Worm (Caenorhabditis elegans) whole organism, young adult: Measurements from ENCODE around the gene fbxa-197.
A peak's percentile ranks its signal among the peaks of the same experiment; 100 is the strongest.

ENCODE experiments used
- B0019.2 ChIP-seq: fragments of 200-800 bp; sonication (Bioruptor generic); conservative IDR thresholded peaks from 2 replicates; pipeline ENCODE4 v1.3.6; 2022; ENCODE audit warnings: missing genetic modification reagents, missing genetic modification characterization, missing compliant biosample characterization
- B0035.1 ChIP-seq: sonication (generic microtip); optimal IDR thresholded peaks from 2 replicates; lab custom pipeline; 2016; ENCODE audit warnings: missing genetic modification characterization, mild to moderate bottlenecking, missing compliant biosample characterization, missing genotype, missing genetic modification reagents
- B0336.3 ChIP-seq: fragments of 200-800 bp; sonication (Bioruptor generic); IDR thresholded peaks from 2 replicates; pipeline ENCODE4 v1.3.6; 2022; ENCODE audit warnings: missing genetic modification characterization, missing compliant biosample characterization
- C17E4.6 ChIP-seq: fragments of 200-800 bp; sonication (Bioruptor generic); IDR thresholded peaks from 2 replicates; pipeline ENCODE4 v1.3.6; 2022; ENCODE audit warnings: missing genetic modification reagents, missing genetic modification characterization, missing compliant biosample characterization
- F10E7.11 ChIP-seq: sonication (generic microtip); optimal IDR thresholded peaks from 2 replicates; lab custom pipeline; 2017; ENCODE audit warnings: mild to moderate bottlenecking, missing genetic modification characterization, moderate library complexity, missing compliant biosample characterization
- F23B12.7 ChIP-seq: sonication (generic microtip); optimal IDR thresholded peaks from 2 replicates; lab custom pipeline; 2017; ENCODE audit warnings: missing genetic modification characterization, mild to moderate bottlenecking, missing compliant biosample characterization, antibody characterized with exemption, moderate library complexity; ENCODE audit not compliant: insufficient read depth
- F39B2.1 ChIP-seq: fragments of 200-800 bp; sonication (Bioruptor generic); IDR thresholded peaks from 2 replicates; pipeline ENCODE4 v1.3.6; 2022; ENCODE audit warnings: missing genetic modification reagents, missing genetic modification characterization, missing compliant biosample characterization
- F49E8.2 ChIP-seq: sonication (generic microtip); optimal IDR thresholded peaks from 3 replicates; lab custom pipeline; 2017; ENCODE audit warnings: missing genetic modification characterization, mild to moderate bottlenecking, missing compliant biosample characterization, antibody characterized with exemption, moderate library complexity; ENCODE audit not compliant: insufficient read depth
- F55B11.4 ChIP-seq: sonication (generic microtip); optimal IDR thresholded peaks from 2 replicates; lab custom pipeline; 2016; ENCODE audit warnings: missing compliant biosample characterization, missing genetic modification characterization, borderline replicate concordance; ENCODE audit not compliant: insufficient read depth
- T07F8.4 ChIP-seq: sonication (generic microtip); optimal IDR thresholded peaks from 2 replicates; lab custom pipeline; 2016; ENCODE audit warnings: mild to moderate bottlenecking, missing genetic modification characterization, moderate library complexity, missing compliant biosample characterization
- T26A5.8 ChIP-seq: sonication (generic microtip); optimal IDR thresholded peaks from 2 replicates; lab custom pipeline; 2016; ENCODE audit warnings: missing genetic modification characterization, missing compliant biosample characterization
- ZK185.1 ChIP-seq: sonication (generic microtip); optimal IDR thresholded peaks from 2 replicates; lab custom pipeline; 2016; ENCODE audit warnings: mild to moderate bottlenecking, missing genetic modification characterization, missing compliant biosample characterization; ENCODE audit not compliant: poor library complexity, severe bottlenecking
- ama-1 ChIP-seq, 3 experiments: fragments of 150-350 bp in 1 of 3; sonication (generic microtip) in 2 of 3; optimal IDR thresholded peaks; 2 replicates each; lab custom pipeline; 2014 to 2018; ENCODE audit warnings: missing biosample characterization in 2 of 3, missing genetic modification characterization in 2 of 3, missing genetic modification reagents in 2 of 3
- cebp-1 ChIP-seq, 2 experiments: fragments of 200-800 bp in 1 of 2; sonication (Bioruptor generic) in 1 of 2; sonication (generic microtip) in 1 of 2; IDR thresholded peaks in 1 of 2; optimal IDR thresholded peaks in 1 of 2; 2 replicates each; pipeline versions ENCODE4 v1.3.6 to Lab custom; 2017 to 2022; ENCODE audit warnings: missing compliant biosample characterization in 2 of 2, missing genetic modification characterization in 2 of 2, mild to moderate bottlenecking in 1 of 2, missing genetic modification reagents in 1 of 2, moderate library complexity in 1 of 2
- chd-7 ChIP-seq: sonication (generic microtip); optimal IDR thresholded peaks from 2 replicates; lab custom pipeline; 2016; ENCODE audit warnings: mild to moderate bottlenecking, missing genetic modification characterization, moderate library complexity, missing compliant biosample characterization
- dpl-1 ChIP-seq: fragments of 150-350 bp; optimal IDR thresholded peaks from 2 replicates; lab custom pipeline; 2014; ENCODE audit warnings: missing biosample characterization, missing genetic modification reagents, missing genetic modification characterization
- egl-18 ChIP-seq: fragments of 200-800 bp; sonication (Bioruptor generic); IDR thresholded peaks from 2 replicates; pipeline ENCODE4 v1.3.6; 2022; ENCODE audit warnings: missing genetic modification reagents, missing genetic modification characterization, missing compliant biosample characterization
- egl-44 ChIP-seq: fragments of 200-800 bp; sonication (Bioruptor generic); IDR thresholded peaks from 2 replicates; pipeline ENCODE4 v1.3.6; 2022; ENCODE audit warnings: missing genetic modification reagents, missing genetic modification characterization, missing compliant biosample characterization
- ekl-4 ChIP-seq: fragments of 200-800 bp; sonication (Bioruptor generic); IDR thresholded peaks from 2 replicates; pipeline ENCODE4 v1.3.6; 2022; ENCODE audit warnings: missing genetic modification reagents, missing genetic modification characterization, missing compliant biosample characterization
- gei-17 ChIP-seq: fragments of 200-800 bp; sonication (Bioruptor generic); optimal IDR thresholded peaks from 2 replicates; lab custom pipeline; 2018; ENCODE audit warnings: mild to moderate bottlenecking, missing genetic modification characterization, missing compliant biosample characterization
- him-1 ChIP-seq: sonication (generic microtip); optimal IDR thresholded peaks from 2 replicates; lab custom pipeline; 2016; ENCODE audit warnings: missing genotype, missing genetic modification reagents, missing genetic modification characterization, missing compliant biosample characterization
- hlh-12 ChIP-seq: sonication (generic microtip); optimal IDR thresholded peaks from 2 replicates; lab custom pipeline; 2016; ENCODE audit warnings: missing genetic modification characterization, missing compliant biosample characterization
- hrde-1 ChIP-seq: sonication (generic microtip); optimal IDR thresholded peaks from 2 replicates; lab custom pipeline; 2016; ENCODE audit warnings: missing genetic modification characterization, mild to moderate bottlenecking, missing compliant biosample characterization, moderate library complexity, missing genotype, missing genetic modification reagents, borderline replicate concordance
- let-526 ChIP-seq: fragments of 200-800 bp; sonication (Bioruptor generic); IDR thresholded peaks from 2 replicates; pipeline ENCODE4 v1.3.6; 2022; ENCODE audit warnings: missing genetic modification reagents, missing genetic modification characterization, missing compliant biosample characterization
- lin-35 ChIP-seq, 3 experiments: fragments of 150-350 bp in 2 of 3; sonication (generic microtip) in 1 of 3; optimal IDR thresholded peaks; 2 replicates each; lab custom pipeline; 2014 to 2018; ENCODE audit warnings: missing biosample characterization in 3 of 3, missing genetic modification characterization in 3 of 3, missing genetic modification reagents in 3 of 3
- madf-6 ChIP-seq: fragments of 200-800 bp; sonication (Bioruptor generic); IDR thresholded peaks from 2 replicates; pipeline ENCODE4 v1.3.6; 2022; ENCODE audit warnings: missing genetic modification reagents, missing genetic modification characterization, missing compliant biosample characterization
- mel-28 ChIP-seq: sonication (generic microtip); optimal IDR thresholded peaks from 2 replicates; lab custom pipeline; 2016; ENCODE audit warnings: borderline replicate concordance, mild to moderate bottlenecking, missing genetic modification characterization, missing compliant biosample characterization
- nfyb-1 ChIP-seq: fragments of 200-800 bp; sonication (Bioruptor generic); IDR thresholded peaks from 2 replicates; pipeline ENCODE4 v1.3.6; 2022; ENCODE audit warnings: missing genetic modification reagents, missing genetic modification characterization, missing compliant biosample characterization
- nhr-27 ChIP-seq: fragments of 200-800 bp; sonication (Bioruptor generic); optimal IDR thresholded peaks from 2 replicates; lab custom pipeline; 2018; ENCODE audit warnings: mild to moderate bottlenecking, missing genetic modification characterization, moderate library complexity, missing compliant biosample characterization
- pbrm-1 ChIP-seq: fragments of 200-800 bp; sonication (Bioruptor generic); IDR thresholded peaks from 2 replicates; pipeline ENCODE4 v1.3.6; 2022; ENCODE audit warnings: missing genetic modification reagents, missing genetic modification characterization, missing compliant biosample characterization
- sdz-38 ChIP-seq: sonication (generic microtip); optimal IDR thresholded peaks from 2 replicates; lab custom pipeline; 2016; ENCODE audit warnings: missing genotype, missing genetic modification characterization, missing compliant biosample characterization
- snpc-1.1 ChIP-seq: sonication (generic microtip); optimal IDR thresholded peaks from 2 replicates; lab custom pipeline; 2017; ENCODE audit warnings: missing genetic modification characterization, mild to moderate bottlenecking, missing compliant biosample characterization, antibody characterized with exemption, moderate library complexity, missing genotype, missing genetic modification reagents; ENCODE audit not compliant: insufficient read depth
- snpc-3.4 ChIP-seq: sonication (generic microtip); optimal IDR thresholded peaks from 2 replicates; lab custom pipeline; 2017; ENCODE audit warnings: missing genetic modification characterization, mild to moderate bottlenecking, missing compliant biosample characterization, antibody characterized with exemption, moderate library complexity, missing genotype, missing genetic modification reagents
- snpc-4 ChIP-seq, 5 experiments: fragments of 150-350 bp in 1 of 5; sonication (generic microtip) in 4 of 5; optimal IDR thresholded peaks; 2 replicates each; lab custom pipeline; 2014 to 2018; ENCODE audit warnings: missing genetic modification characterization in 5 of 5, missing biosample characterization in 3 of 5, antibody characterized with exemption in 2 of 5, mild to moderate bottlenecking in 2 of 5, missing compliant biosample characterization in 2 of 5, missing genotype in 2 of 5, moderate library complexity in 2 of 5, missing genetic modification reagents in 1 of 5
- somi-1 ChIP-seq: fragments of 200-800 bp; sonication (Bioruptor generic); optimal IDR thresholded peaks from 2 replicates; lab custom pipeline; 2018; ENCODE audit warnings: mild to moderate bottlenecking, missing genetic modification characterization, missing compliant biosample characterization
- tbp1 ChIP-seq: fragments of 200-800 bp; sonication (Bioruptor generic); optimal IDR thresholded peaks from 2 replicates; lab custom pipeline; 2018; ENCODE audit warnings: mild to moderate bottlenecking, missing genetic modification characterization, missing compliant biosample characterization
- tlf-1 ChIP-seq: fragments of 200-800 bp; sonication (Bioruptor generic); optimal IDR thresholded peaks from 2 replicates; lab custom pipeline; 2018; ENCODE audit warnings: mild to moderate bottlenecking, missing genetic modification characterization, missing compliant biosample characterization
- unc-130 ChIP-seq: sonication (generic microtip); optimal IDR thresholded peaks from 2 replicates; lab custom pipeline; 2016; ENCODE audit warnings: missing genetic modification reagents, missing genetic modification characterization, missing compliant biosample characterization
- xnd-1 ChIP-seq: sonication (generic microtip); optimal IDR thresholded peaks from 2 replicates; lab custom pipeline; 2016; ENCODE audit warnings: missing genotype, missing genetic modification reagents, missing genetic modification characterization, missing compliant biosample characterization
- zfh-2 ChIP-seq: fragments of 200-800 bp; sonication (Bioruptor generic); conservative IDR thresholded peaks from 2 replicates; pipeline ENCODE4 v1.3.6; 2022; ENCODE audit warnings: missing genetic modification reagents, missing genetic modification characterization, missing compliant biosample characterization
- ztf-18 ChIP-seq: sonication (generic microtip); optimal IDR thresholded peaks from 2 replicates; lab custom pipeline; 2016; ENCODE audit warnings: missing genotype, mild to moderate bottlenecking, missing genetic modification characterization, missing compliant biosample characterization
- ztf-22 ChIP-seq: fragments of 200-800 bp; sonication (Bioruptor generic); optimal IDR thresholded peaks from 2 replicates; lab custom pipeline; 2018; ENCODE audit warnings: mild to moderate bottlenecking, missing genetic modification characterization, moderate library complexity, missing compliant biosample characterization

fbxa-197 gene

ce11 chrV:15885967-15886366 lies 18.5 kb downstream of the fbxa-197 start, which contains the start of gene T06C12.9:
Gene T06C12.9, minus strand, starts transcription at chrV:15886067.
- TF ChIP-seq dpl-1 (GFP tag; lab: Kevin White, UChicago): no peak
- TF ChIP-seq ZK185.1 (tag; lab: Kevin White, UChicago): no peak
- no peak for TF ChIP-seq T26A5.8 (tag; lab: Kevin White, UChicago)
- TF ChIP-seq F23B12.7: no peak
- TF ChIP-seq zfh-2 (GFP tag; lab: Robert Waterston, UW): no peak
- TF ChIP-seq let-526: no peak
- TF ChIP-seq ztf-18 (tag; lab: Kevin White, UChicago): no peak
- no peak for TF ChIP-seq B0019.2
- TF ChIP-seq ekl-4: no peak
- no peak for TF ChIP-seq egl-18 (GFP tag; lab: Robert Waterston, UW)
- TF ChIP-seq snpc-4 (GFP tag; optimal IDR thresholded peaks at IDR 0.05; lab: Kevin White, UChicago): no peak
- no peak for TF ChIP-seq snpc-4 (tag; optimal IDR thresholded peaks at IDR 0.05; lab: Kevin White, UChicago)
- TF ChIP-seq gei-17: no peak
- TF ChIP-seq mel-28 (tag; lab: Kevin White, UChicago): no peak

- TF ChIP-seq somi-1 (GFP tag; lab: Kevin White, UChicago) (no peak), B0035.1 (tag; lab: Kevin White, UChicago) (no peak), F39B2.1 (GFP tag; lab: Robert Waterston, UW) (no peak), B0336.3 (no peak), pbrm-1 (GFP tag; lab: Robert Waterston, UW) (no peak), chd-7 (tag; lab: Kevin White, UChicago) (no peak), T26A5.8 (tag; lab: Kevin White, UChicago) (no peak), F10E7.11 (tag; lab: Kevin White, UChicago) (no peak), nfyb-1 (peak; percentile 55; the same call in 1 of the 2 replicates), T07F8.4 (tag; lab: Kevin White, UChicago) (no peak), ZK185.1 (tag; lab: Kevin White, UChicago) (no peak), snpc-3.4 (tag; lab: Kevin White, UChicago) (no peak), sdz-38 (tag; lab: Kevin White, UChicago) (no peak), snpc-4 (GFP tag; optimal IDR thresholded peaks at IDR 0.05; lab: Kevin White, UChicago) (no peak), snpc-4 (tag; optimal IDR thresholded peaks at IDR 0.05; lab: Kevin White, UChicago) (no peak), snpc-1.1 (tag; lab: Kevin White, UChicago) (no peak), ama-1 (optimal IDR thresholded peaks at IDR 0.05; lab: Kevin White, UChicago) (no peak), ama-1 (GFP tag; optimal IDR thresholded peaks at IDR 0.05; lab: Kevin White, UChicago) (no peak), tlf-1 (no peak), unc-130 (GFP tag; lab: Kevin White, UChicago) (no peak), C17E4.6 (GFP tag; lab: Robert Waterston, UW) (no peak), let-526 (no peak), lin-35 (GFP tag; optimal IDR thresholded peaks at IDR 0.05; lab: Kevin White, UChicago) (no peak), zfh-2 (GFP tag; lab: Robert Waterston, UW) (no peak), F49E8.2 (tag; lab: Kevin White, UChicago) (no peak), F55B11.4 (tag; lab: Kevin White, UChicago) (no peak), egl-44 (GFP tag; lab: Robert Waterston, UW) (0 out of 2 replicates have a peak, but pooled peaks have one; percentile 23), xnd-1 (tag; lab: Kevin White, UChicago) (no peak), nhr-27 (tag; lab: Kevin White, UChicago) (no peak), him-1 (tag; lab: Kevin White, UChicago) (no peak), hrde-1 (tag; lab: Kevin White, UChicago) (no peak), mel-28 (tag; lab: Kevin White, UChicago) (no peak), hlh-12 (no peak), madf-6 (GFP tag; lab: Robert Waterston, UW) (no peak), cebp-1 (GFP tag; IDR thresholded peaks at IDR 0.05; lab: Robert Waterston, UW) (no peak), cebp-1 (tag; optimal IDR thresholded peaks at IDR 0.05; lab: Kevin White, UChicago) (peak; percentile 21), ztf-22 (GFP tag; lab: Kevin White, UChicago) (peak; percentile 26), tbp1 (GFP tag; lab: Kevin White, UChicago) (no peak)
Measured at ce11 chrV:15887708-15888295, 20.3 kb downstream of the fbxa-197 start.
